Fruit fly (Drosophila melanogaster) whole organism, wandering third instar larva: ENCODE results near the gene CG15423.
A peak's percentile ranks its signal among the peaks of the same experiment; 100 is the strongest.

Experiments
- Abd-B ChIP-seq: fragments of >200 bp; optimal IDR thresholded peaks from 2 replicates; lab custom pipeline; 2017; ENCODE audit warnings: missing biosample characterization, missing genetic modification characterization
- CG32264 ChIP-seq: fragments of 200-800 bp; sonication (Bioruptor generic); optimal IDR thresholded peaks from 2 replicates; lab custom pipeline; 2016; ENCODE audit warnings: missing biosample characterization, missing genetic modification characterization
- CrebA ChIP-seq: fragments of 200-800 bp; sonication (Bioruptor generic); optimal IDR thresholded peaks from 2 replicates; lab custom pipeline; 2016; ENCODE audit warnings: missing biosample characterization, mild to moderate bottlenecking, missing genetic modification characterization, borderline replicate concordance
- Dfd ChIP-seq: fragments of >200 bp; optimal IDR thresholded peaks from 2 replicates; lab custom pipeline; 2017; ENCODE audit warnings: missing biosample characterization, missing genetic modification characterization
- Dif ChIP-seq: fragments of 200-275, 200-300 bp; sonication (Bioruptor generic); optimal IDR thresholded peaks from 2 replicates; lab custom pipeline; 2018; ENCODE audit warnings: missing biosample characterization, missing genetic modification characterization; ENCODE audit not compliant: partially characterized antibody
- GATAd ChIP-seq: sonication (Bioruptor generic); optimal IDR thresholded peaks from 2 replicates; lab custom pipeline; 2016; ENCODE audit warnings: missing biosample characterization, missing genetic modification characterization
- HLH106 ChIP-seq: fragments of 200-800 bp; optimal IDR thresholded peaks from 3 replicates; lab custom pipeline; 2019; ENCODE audit warnings: missing biosample characterization, mild to moderate bottlenecking, missing genetic modification characterization, moderate library complexity
- Hnf4 ChIP-seq: fragments of 200-800 bp; sonication (Bioruptor generic); optimal IDR thresholded peaks from 2 replicates; lab custom pipeline; 2016; ENCODE audit warnings: missing biosample characterization, mild to moderate bottlenecking, missing genetic modification characterization
- Hr78 ChIP-seq: fragments of >200 bp; optimal IDR thresholded peaks from 2 replicates; lab custom pipeline; 2017; ENCODE audit warnings: missing biosample characterization, missing genetic modification characterization
- Hr83 ChIP-seq: fragments of 200-300 bp; sonication (Bioruptor generic); optimal IDR thresholded peaks from 2 replicates; lab custom pipeline; 2016; ENCODE audit warnings: missing biosample characterization, mild to moderate bottlenecking, missing genetic modification characterization, moderate library complexity; ENCODE audit not compliant: poor library complexity, severe bottlenecking
- N ChIP-seq: fragments of >200 bp; optimal IDR thresholded peaks from 2 replicates; lab custom pipeline; 2018; ENCODE audit warnings: missing biosample characterization, missing external identifiers, missing genetic modification characterization
- OdsH ChIP-seq: fragments of 200-800 bp; sonication (Bioruptor generic); optimal IDR thresholded peaks from 2 replicates; lab custom pipeline; 2016; ENCODE audit warnings: missing biosample characterization, mild to moderate bottlenecking, missing genetic modification characterization
- Rel ChIP-seq, 2 experiments: fragments of 200-800 bp; sonication (Bioruptor generic) in 1 of 2; optimal IDR thresholded peaks; 2 replicates in 1 of 2; 3 replicates in 1 of 2; lab custom pipeline; 2016 to 2019; ENCODE audit warnings: mild to moderate bottlenecking in 2 of 2, missing biosample characterization in 2 of 2, missing genetic modification characterization in 2 of 2, moderate library complexity in 1 of 2
- Sp1 ChIP-seq: fragments of 200-800 bp; sonication (Bioruptor generic); optimal IDR thresholded peaks from 3 replicates; lab custom pipeline; 2019; ENCODE audit warnings: missing biosample characterization, mild to moderate bottlenecking, missing genetic modification characterization, moderate library complexity
- br ChIP-seq: fragments of 200-800 bp; sonication (Bioruptor generic); optimal IDR thresholded peaks from 2 replicates; lab custom pipeline; 2016; ENCODE audit warnings: missing biosample characterization, missing genetic modification characterization
- brk ChIP-seq: fragments of 200-800 bp; sonication (Bioruptor generic); optimal IDR thresholded peaks from 2 replicates; lab custom pipeline; 2016; ENCODE audit warnings: missing biosample characterization, mild to moderate bottlenecking, missing genetic modification characterization
- dl ChIP-seq, 2 experiments: fragments of 175-275, 200-275 bp in 1 of 2; fragments of 200-275 bp in 1 of 2; sonication (Bioruptor generic); optimal IDR thresholded peaks; lab custom pipeline; 2018; ENCODE audit warnings: mild to moderate bottlenecking in 2 of 2, missing biosample characterization in 2 of 2, missing genetic modification characterization in 2 of 2, moderate library complexity in 2 of 2; ENCODE audit not compliant: partially characterized antibody in 2 of 2, insufficient read depth in 1 of 2
- dsf ChIP-seq: sonication (Bioruptor generic); optimal IDR thresholded peaks from 2 replicates; lab custom pipeline; 2016; ENCODE audit warnings: missing biosample characterization, missing genetic modification characterization, borderline replicate concordance
- ey ChIP-seq: fragments of 200-800 bp; sonication (Bioruptor generic); optimal IDR thresholded peaks from 2 replicates; lab custom pipeline; 2016; ENCODE audit warnings: missing biosample characterization, missing genetic modification characterization
- foxo ChIP-seq, 2 experiments: fragments of 200-800 bp; sonication (Bioruptor generic); optimal IDR thresholded peaks; 2 replicates in 1 of 2; 3 replicates in 1 of 2; lab custom pipeline; 2016 to 2017; ENCODE audit warnings: missing biosample characterization in 2 of 2, missing genetic modification characterization in 2 of 2
- fru ChIP-seq: fragments of 200-800 bp; sonication (Bioruptor generic); optimal IDR thresholded peaks from 3 replicates; lab custom pipeline; 2016; ENCODE audit warnings: missing biosample characterization, mild to moderate bottlenecking, missing genetic modification characterization
- h ChIP-seq: fragments of 200-800 bp; sonication (Bioruptor generic); optimal IDR thresholded peaks from 3 replicates; lab custom pipeline; 2016; ENCODE audit warnings: missing biosample characterization, mild to moderate bottlenecking, missing genetic modification characterization
- jim ChIP-seq: fragments of 175-275, 200-325 bp; sonication (Bioruptor generic); optimal IDR thresholded peaks from 2 replicates; lab custom pipeline; 2016; ENCODE audit warnings: missing biosample characterization, mild to moderate bottlenecking, missing genetic modification characterization
- lola ChIP-seq: fragments of >200 bp; optimal IDR thresholded peaks from 2 replicates; lab custom pipeline; 2017; ENCODE audit warnings: missing biosample characterization, missing genetic modification characterization
- pan ChIP-seq: fragments of >200 bp; optimal IDR thresholded peaks from 2 replicates; lab custom pipeline; 2017
- psq ChIP-seq: fragments of 200-800 bp; sonication (Bioruptor generic); optimal IDR thresholded peaks from 3 replicates; lab custom pipeline; 2017; ENCODE audit warnings: missing biosample characterization, mild to moderate bottlenecking, missing genetic modification characterization, moderate library complexity
- rgr ChIP-seq: fragments of 200-800 bp; sonication (Bioruptor generic); optimal IDR thresholded peaks from 3 replicates; lab custom pipeline; 2016; ENCODE audit warnings: missing biosample characterization, mild to moderate bottlenecking, missing genetic modification characterization
- sage ChIP-seq: fragments of 200-800 bp; sonication (Bioruptor generic); optimal IDR thresholded peaks from 2 replicates; lab custom pipeline; 2016; ENCODE audit warnings: missing biosample characterization, mild to moderate bottlenecking, missing genetic modification characterization
- tai ChIP-seq: sonication (Bioruptor generic); optimal IDR thresholded peaks from 2 replicates; lab custom pipeline; 2016; ENCODE audit warnings: missing biosample characterization, missing genetic modification characterization
- usp ChIP-seq: fragments of >200 bp; optimal IDR thresholded peaks from 2 replicates; lab custom pipeline; 2017; ENCODE audit warnings: missing biosample characterization, missing genetic modification characterization
- woc ChIP-seq: sonication (Bioruptor generic); optimal IDR thresholded peaks from 2 replicates; lab custom pipeline; 2016; ENCODE audit warnings: missing biosample characterization, mild to moderate bottlenecking, missing genetic modification characterization

The CG15423 gene

DNA sequence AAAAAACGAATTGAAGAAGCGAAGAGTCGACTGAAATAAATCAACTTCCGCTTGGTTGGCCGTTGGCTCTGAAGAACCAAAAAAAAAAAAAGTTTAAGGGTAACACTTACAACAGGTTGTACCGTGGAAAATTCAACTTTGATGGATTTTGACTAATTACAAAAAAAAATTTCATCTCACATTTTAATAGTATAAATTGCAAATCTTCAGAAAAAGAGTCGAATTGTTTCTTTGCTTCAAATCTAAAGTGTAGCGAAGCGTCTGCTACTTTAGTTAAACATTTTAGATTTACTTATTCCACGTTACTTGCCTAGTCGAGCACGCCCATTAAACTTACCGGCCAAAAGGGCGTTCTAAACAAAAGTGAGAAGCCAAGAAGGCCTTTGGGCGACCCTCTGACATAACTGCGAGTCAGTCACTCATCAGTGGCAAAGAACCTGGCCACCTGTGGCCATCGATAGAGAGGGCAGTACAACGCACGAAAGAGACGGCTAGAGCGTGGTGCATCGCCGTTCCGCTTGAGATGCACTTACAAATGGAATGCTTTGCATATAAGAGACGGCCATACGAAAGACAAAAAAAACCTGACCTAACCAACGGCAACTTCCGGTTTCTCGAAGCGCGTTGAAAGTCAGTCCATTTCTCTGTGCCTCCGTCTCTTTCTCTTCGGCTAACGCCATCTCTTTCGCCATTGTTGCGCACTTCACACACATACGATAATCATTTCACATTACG is 15.9 kb downstream of the CG15423 start:
- no peak for TF ChIP-seq rgr
- TF ChIP-seq sage: no peak
- TF ChIP-seq br (GFP tag; lab: Kevin White, UChicago): no peak
- no peak for TF ChIP-seq lola (GFP tag; lab: Kevin White, UChicago)
- no peak for TF ChIP-seq Abd-B (GFP tag; lab: Kevin White, UChicago)
- TF ChIP-seq Dfd (GFP tag; lab: Kevin White, UChicago): no peak
- TF ChIP-seq ey (GFP tag; lab: Kevin White, UChicago): no peak
- no peak for TF ChIP-seq brk (GFP tag; lab: Kevin White, UChicago)
- no peak for TF ChIP-seq Hr78 (GFP tag; lab: Kevin White, UChicago)
- no peak for TF ChIP-seq Hnf4 (GFP tag; lab: Kevin White, UChicago)
- no peak for TF ChIP-seq Sp1 (GFP tag; lab: Kevin White, UChicago)
- TF ChIP-seq CrebA (GFP tag; lab: Kevin White, UChicago): no peak
- TF ChIP-seq Hr83 (GFP tag; lab: Kevin White, UChicago): no peak
- TF ChIP-seq OdsH: no peak
- TF ChIP-seq pan (lab: Kevin White, UChicago): no peak
- TF ChIP-seq h (GFP tag; lab: Kevin White, UChicago): no peak

DNA sequence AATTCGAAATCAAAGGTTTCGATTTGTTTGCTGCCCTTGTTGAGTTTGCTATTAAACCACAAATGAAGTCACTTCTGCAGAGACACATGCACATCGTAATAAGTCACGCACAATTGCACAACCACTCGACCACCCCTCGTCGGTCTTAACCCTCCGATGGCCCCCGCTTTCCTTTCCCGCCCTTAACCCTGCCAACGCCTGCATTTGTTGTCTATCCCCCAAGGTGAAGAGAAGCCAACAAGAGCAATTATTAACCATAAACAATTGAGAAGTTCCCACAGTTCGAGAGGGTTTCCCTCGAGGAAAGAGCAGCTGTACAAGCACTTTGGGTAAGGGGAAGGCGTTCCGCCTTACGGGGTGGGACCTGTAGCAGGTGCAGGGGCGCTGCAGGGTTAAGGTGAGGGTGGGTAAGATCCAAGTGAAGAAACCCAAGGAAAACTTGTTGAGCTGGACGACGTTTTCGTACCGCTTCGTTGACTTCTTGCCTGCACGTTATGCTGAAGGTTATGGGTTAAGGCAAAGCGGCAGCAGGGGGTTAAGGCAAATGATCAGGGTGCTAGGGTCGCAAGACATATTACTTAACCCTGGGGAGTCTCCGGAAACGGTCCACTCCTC is 17.6 kb downstream of the CG15423 start:
- TF ChIP-seq pan (lab: Kevin White, UChicago) (no peak), Sp1 (GFP tag; lab: Kevin White, UChicago) (no peak), br (GFP tag; lab: Kevin White, UChicago) (no peak), jim (GFP tag; lab: Kevin White, UChicago) (no peak), CG32264 (GFP tag; lab: Kevin White, UChicago) (no peak)

DNA sequence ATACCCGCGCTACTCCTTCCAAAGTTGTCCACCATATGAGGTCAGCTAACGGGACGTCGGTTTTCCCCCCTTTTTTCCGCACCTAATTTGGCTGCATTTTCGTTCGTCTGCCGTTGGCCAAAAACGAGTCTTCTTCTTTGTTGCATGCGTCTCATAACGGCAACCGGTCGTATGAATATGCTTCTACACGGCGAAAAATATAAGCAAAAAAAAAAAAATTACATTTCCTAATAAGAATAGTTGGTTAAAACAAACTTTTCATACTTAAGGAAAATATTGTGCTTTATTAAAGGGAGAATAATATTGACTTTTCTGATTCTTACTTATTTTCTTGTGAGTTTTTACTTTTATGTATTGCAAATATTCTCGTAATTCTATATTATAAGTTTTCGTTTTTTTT is 19.2 kb downstream of the CG15423 start:
- no peak for TF ChIP-seq OdsH
- TF ChIP-seq, all 38 proteins: peak for 0

DNA sequence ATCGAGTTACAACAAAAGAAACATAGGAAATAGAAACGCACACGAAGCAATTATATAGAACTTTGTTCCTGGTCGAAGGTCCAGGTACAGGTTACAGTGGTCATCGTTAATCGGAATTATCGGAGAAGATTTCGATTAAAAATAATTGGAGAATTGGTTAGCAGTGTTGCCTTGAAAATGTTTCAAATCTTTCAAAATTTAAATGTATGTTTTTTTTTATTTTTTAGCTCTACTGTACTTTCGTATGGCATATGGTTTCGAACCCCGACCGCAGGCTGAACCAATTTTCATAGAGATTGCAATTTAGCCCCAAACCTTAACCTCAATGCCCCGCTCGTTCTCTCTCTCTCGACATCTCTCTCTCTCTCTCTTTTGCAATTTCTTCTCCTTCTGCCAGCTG is 22.2 kb downstream of the CG15423 start:
- TF ChIP-seq tai (GFP tag; lab: Kevin White, UChicago): no peak
- TF ChIP-seq sage: no peak
- TF ChIP-seq usp (GFP tag; lab: Kevin White, UChicago): no peak
- TF ChIP-seq Dif (GFP tag; lab: Kevin White, UChicago): no peak
- TF ChIP-seq jim (GFP tag; lab: Kevin White, UChicago): no peak
- no peak for TF ChIP-seq Hr78 (GFP tag; lab: Kevin White, UChicago)
- peak in 1 of 2 experiments; percentile 12 for TF ChIP-seq dl (GFP tag; optimal IDR thresholded peaks at IDR 0.05; lab: Kevin White, UChicago; ENCODE audit: insufficient read depth in 1 of 2, partially characterized antibody in 2 of 2)
- no peak for TF ChIP-seq dsf
- TF ChIP-seq OdsH: no peak

DNA sequence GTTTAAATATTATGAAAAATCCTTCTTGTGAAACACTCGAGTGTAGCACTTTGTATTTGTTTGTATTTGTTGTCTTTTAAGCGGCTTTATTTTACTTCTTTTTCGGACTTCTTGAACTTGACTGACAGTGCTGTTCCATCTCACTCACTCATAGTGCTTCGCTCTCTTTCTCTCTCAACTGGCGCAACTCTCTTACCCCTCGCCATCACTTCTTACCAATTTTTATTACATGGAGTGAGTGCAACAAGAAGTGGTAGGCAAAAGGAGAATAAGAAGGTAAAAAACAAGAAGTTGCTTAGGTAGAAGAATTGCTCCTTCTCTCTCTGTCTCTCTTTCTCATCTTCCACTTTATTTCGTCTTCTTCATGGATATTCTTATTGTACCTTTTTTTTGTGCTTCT is 22.9 kb downstream of the CG15423 start:
- no peak for TF ChIP-seq N
- no peak for TF ChIP-seq dsf
- TF ChIP-seq HLH106 (tag; lab: Kevin White, UChicago): no peak
- TF ChIP-seq Rel (GFP tag; optimal IDR thresholded peaks at IDR 0.05; lab: Kevin White, UChicago): no peak
- TF ChIP-seq Rel (tag; optimal IDR thresholded peaks at IDR 0.05; lab: Kevin White, UChicago): no peak
- peak; percentile 38 for TF ChIP-seq fru
- TF ChIP-seq woc (GFP tag; lab: Kevin White, UChicago): no peak
- peak in 1 of 2 experiments; percentile 7 for TF ChIP-seq dl (GFP tag; optimal IDR thresholded peaks at IDR 0.05; lab: Kevin White, UChicago; ENCODE audit: insufficient read depth in 1 of 2, partially characterized antibody in 2 of 2)
- TF ChIP-seq Sp1 (GFP tag; lab: Kevin White, UChicago): no peak
- peak; percentile 96 for TF ChIP-seq psq (GFP tag; lab: Kevin White, UChicago)
- no peak for TF ChIP-seq brk (GFP tag; lab: Kevin White, UChicago)
- TF ChIP-seq usp (GFP tag; lab: Kevin White, UChicago): no peak
- no peak for TF ChIP-seq GATAd (GFP tag; lab: Kevin White, UChicago)
- no peak for TF ChIP-seq Hnf4 (GFP tag; lab: Kevin White, UChicago)
- no peak for TF ChIP-seq jim (GFP tag; lab: Kevin White, UChicago)
- TF ChIP-seq foxo (GFP tag; optimal IDR thresholded peaks at IDR 0.05; lab: Kevin White, UChicago): no peak
